Worm (Caenorhabditis elegans) whole organism, midembryonic: ENCODE data around the gene timm-17B.2.

Source experiments
- T22C8.4 ChIP-seq: fragments of 200-800 bp; sonication (Bioruptor generic); IDR thresholded peaks from 2 replicates; pipeline ENCODE4 v1.3.6; 2022; ENCODE audit warnings: missing genetic modification characterization, missing compliant biosample characterization
- cog-1 ChIP-seq: sonication (generic microtip); optimal IDR thresholded peaks from 2 replicates; lab custom pipeline; 2016; ENCODE audit warnings: missing genetic modification characterization, missing compliant biosample characterization
- flt-1 ChIP-seq: fragments of 200-800 bp; sonication (Bioruptor generic); IDR thresholded peaks from 2 replicates; pipeline ENCODE4 v1.3.6; 2022; ENCODE audit warnings: missing genetic modification characterization, missing compliant biosample characterization
- klf-2 ChIP-seq: fragments of 200-800 bp; sonication (Bioruptor generic); conservative IDR thresholded peaks from 2 replicates; pipeline ENCODE4 v1.3.6; 2022; ENCODE audit warnings: missing genetic modification reagents, missing genetic modification characterization, missing compliant biosample characterization
- med-1 ChIP-seq: sonication (generic microtip); optimal IDR thresholded peaks from 2 replicates; lab custom pipeline; 2017; ENCODE audit warnings: missing genetic modification characterization, mild to moderate bottlenecking, missing compliant biosample characterization, antibody characterized with exemption, missing genetic modification reagents; ENCODE audit not compliant: insufficient read depth
- ref-1 ChIP-seq: fragments of 200-800 bp; sonication (Bioruptor generic); conservative IDR thresholded peaks from 2 replicates; pipeline ENCODE4 v1.3.6; 2022; ENCODE audit warnings: missing genetic modification reagents, missing genetic modification characterization, missing compliant biosample characterization
- tab-1 ChIP-seq: fragments of 200-800 bp; sonication (Bioruptor generic); IDR thresholded peaks from 2 replicates; pipeline ENCODE4 v1.3.6; 2022; ENCODE audit warnings: missing genetic modification characterization, missing compliant biosample characterization
- ztf-23 ChIP-seq: fragments of 200-800 bp; sonication (Bioruptor generic); IDR thresholded peaks from 2 replicates; pipeline ENCODE4 v1.3.6; 2022; ENCODE audit warnings: missing genetic modification reagents, missing genetic modification characterization, missing compliant biosample characterization
- ztf-29 ChIP-seq: fragments of 200-800 bp; sonication (Bioruptor generic); IDR thresholded peaks from 2 replicates; pipeline ENCODE4 v1.3.6; 2022; ENCODE audit warnings: missing genetic modification reagents, missing genetic modification characterization, missing compliant biosample characterization

timm-17B.2 gene

DNA sequence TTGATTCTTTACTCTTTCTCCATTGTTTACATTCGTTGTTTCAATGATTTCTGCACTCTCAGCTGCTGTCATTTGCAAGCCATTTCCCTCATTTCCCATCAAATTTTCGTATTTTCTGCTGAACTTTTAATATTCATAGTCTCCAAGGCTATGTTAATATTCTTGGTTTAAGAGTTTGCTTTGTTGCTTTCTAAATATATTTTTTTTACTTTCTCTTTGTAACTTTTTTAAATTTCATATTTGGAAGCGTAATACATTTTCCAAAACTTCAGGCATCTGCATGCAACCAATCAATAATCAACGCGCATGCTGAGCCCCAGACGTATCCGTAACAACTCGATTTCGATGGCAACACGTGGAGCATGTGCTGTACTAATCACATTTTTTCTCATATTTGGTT lies 35.6 kb upstream of the timm-17B.2 start, which contains the start of gene sqv-1:
Gene sqv-1, plus strand, starts transcription at position 301 of the 400 bp plus-strand sequence.
- TF ChIP-seq ztf-29 (GFP tag; lab: Robert Waterston, UW) (no peak), T22C8.4 (GFP tag; lab: Robert Waterston, UW) (no peak), klf-2 (GFP tag; lab: Robert Waterston, UW) (no peak), med-1 (GFP tag; lab: Kevin White, UChicago) (no peak), flt-1 (GFP tag; lab: Robert Waterston, UW) (no peak), cog-1 (tag; lab: Kevin White, UChicago) (no peak), tab-1 (GFP tag; lab: Robert Waterston, UW) (no peak), ref-1 (GFP tag; lab: Robert Waterston, UW) (no peak)

DNA sequence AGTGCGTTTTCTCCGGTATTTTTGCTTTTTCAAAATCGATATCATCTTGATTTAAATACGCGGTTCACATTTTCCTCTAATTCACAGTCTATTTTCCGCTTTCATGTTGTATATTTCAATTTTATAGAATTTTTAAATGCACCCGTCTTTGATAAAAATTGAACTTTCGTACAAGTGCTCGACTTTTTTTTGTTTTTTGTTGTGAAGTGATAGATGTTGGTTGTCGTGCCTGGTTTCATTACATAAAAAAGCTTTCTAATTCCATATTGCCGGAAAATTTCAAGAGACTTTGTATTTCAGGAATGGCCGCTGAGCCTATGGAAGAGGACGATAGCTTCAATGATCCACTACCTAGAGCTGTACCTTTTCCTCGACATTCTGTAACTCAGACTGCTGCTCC lies 33.3 kb upstream of the timm-17B.2 start, which contains the start of gene D2096.12:
Gene D2096.12, plus strand, starts transcription at position 301 of the 400 bp plus-strand sequence.
- TF ChIP-seq ztf-29 (GFP tag; lab: Robert Waterston, UW), result no peak
- no peak for TF ChIP-seq cog-1 (tag; lab: Kevin White, UChicago)
- no peak for TF ChIP-seq T22C8.4 (GFP tag; lab: Robert Waterston, UW)

DNA sequence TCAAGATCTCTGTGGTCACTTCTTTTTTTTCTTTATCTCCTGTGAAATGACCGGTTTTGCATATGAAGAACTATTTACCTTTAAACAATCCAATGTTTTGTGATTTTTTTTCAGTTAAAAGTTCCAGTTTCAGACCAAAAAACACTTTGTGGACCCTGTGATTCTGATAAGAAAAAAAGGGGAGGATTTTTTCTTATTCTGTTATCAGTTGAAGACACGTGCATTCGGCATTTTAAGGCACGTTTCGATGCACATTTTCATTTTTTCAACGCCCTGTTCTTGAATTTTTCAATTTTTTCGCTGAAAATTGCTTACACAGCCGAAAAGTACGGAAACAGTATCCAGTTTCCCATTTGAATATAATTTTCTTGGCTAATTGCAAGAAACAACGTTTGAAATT lies 30.2 kb upstream of the timm-17B.2 start, which contains the start of gene aagr-1:
Gene aagr-1, plus strand, starts transcription at position 227 of the 400 bp plus-strand sequence.
- TF ChIP-seq med-1 (GFP tag; lab: Kevin White, UChicago) (no peak), T22C8.4 (GFP tag; lab: Robert Waterston, UW) (no peak), flt-1 (GFP tag; lab: Robert Waterston, UW) (no peak), cog-1 (tag; lab: Kevin White, UChicago) (no peak), ztf-29 (GFP tag; lab: Robert Waterston, UW) (no peak), ztf-23 (no peak), tab-1 (GFP tag; lab: Robert Waterston, UW) (no peak), klf-2 (GFP tag; lab: Robert Waterston, UW) (no peak), ref-1 (GFP tag; lab: Robert Waterston, UW) (no peak)

DNA sequence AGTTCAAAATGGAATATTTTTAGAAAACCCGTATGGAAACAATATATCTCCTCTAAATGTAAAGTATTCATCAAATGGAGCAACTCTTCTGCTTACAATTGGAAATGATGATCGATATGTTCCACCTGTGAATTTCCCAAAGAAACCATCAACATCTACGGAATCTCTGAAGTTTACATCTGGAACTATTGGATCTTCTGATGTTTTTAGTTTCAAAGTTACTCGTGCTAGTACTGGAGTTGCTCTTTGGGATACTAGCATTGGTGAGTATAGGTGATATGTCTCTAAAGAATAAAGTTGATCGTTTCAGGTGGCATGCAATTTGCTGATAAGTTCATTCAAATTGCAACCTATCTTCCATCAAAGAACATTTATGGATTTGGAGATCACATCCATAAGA lies 28.6 kb upstream of the timm-17B.2 start:
- TF ChIP-seq ref-1 (GFP tag; lab: Robert Waterston, UW) (no peak), T22C8.4 (GFP tag; lab: Robert Waterston, UW) (no peak), cog-1 (tag; lab: Kevin White, UChicago) (no peak), tab-1 (GFP tag; lab: Robert Waterston, UW) (no peak), ztf-29 (GFP tag; lab: Robert Waterston, UW) (no peak), flt-1 (GFP tag; lab: Robert Waterston, UW) (no peak), klf-2 (GFP tag; lab: Robert Waterston, UW) (no peak), ztf-23 (no peak), med-1 (GFP tag; lab: Kevin White, UChicago) (no peak)

DNA sequence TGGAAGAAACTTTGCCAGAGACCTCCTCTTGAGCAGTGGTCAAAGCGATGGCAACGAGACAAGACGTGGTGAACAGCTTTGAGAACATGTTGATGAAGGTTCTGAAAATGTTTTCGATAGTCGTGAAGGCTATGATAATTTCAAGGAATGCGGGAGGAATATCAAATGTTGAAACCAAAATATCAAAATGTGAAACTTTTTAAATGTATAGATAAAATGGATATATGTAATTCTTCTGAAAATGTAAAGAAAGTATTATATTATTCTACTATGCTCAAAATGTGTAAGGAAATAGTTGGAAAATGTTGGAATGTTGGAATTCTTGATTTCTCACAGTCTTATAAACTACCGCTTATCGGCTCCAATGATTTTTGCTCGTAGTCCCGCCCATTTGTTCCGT lies 27.3 kb upstream of the timm-17B.2 start, which contains the start of gene D2096.6:
Gene D2096.6, minus strand, starts transcription at position 101 of the 400 bp plus-strand sequence.
- TF ChIP-seq klf-2 (GFP tag; lab: Robert Waterston, UW) (no peak), med-1 (GFP tag; lab: Kevin White, UChicago) (no peak), tab-1 (GFP tag; lab: Robert Waterston, UW) (no peak), ref-1 (GFP tag; lab: Robert Waterston, UW) (no peak), T22C8.4 (GFP tag; lab: Robert Waterston, UW) (no peak), ztf-29 (GFP tag; lab: Robert Waterston, UW) (no peak), flt-1 (GFP tag; lab: Robert Waterston, UW) (no peak)

DNA sequence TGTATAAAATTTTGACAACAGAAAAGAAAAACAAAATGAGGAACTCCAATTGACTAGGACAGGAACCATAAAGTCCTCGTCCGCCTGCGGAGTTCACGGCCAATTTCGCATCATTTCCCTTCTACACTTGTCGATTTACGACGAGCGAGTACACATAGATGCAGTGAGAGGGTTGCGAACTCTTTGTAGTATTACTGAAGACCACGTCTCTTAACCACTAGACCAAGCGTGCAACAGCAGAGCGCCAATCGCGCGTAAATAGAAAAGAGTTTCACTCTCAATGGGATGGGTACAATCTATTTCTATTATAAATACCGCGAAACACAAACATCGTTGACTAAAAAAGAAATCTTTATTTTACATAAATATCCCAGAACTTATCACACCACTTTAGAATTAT lies 21.1 kb upstream of the timm-17B.2 start:
- TF ChIP-seq flt-1 (GFP tag; lab: Robert Waterston, UW), result peak; percentile 96
- peak; percentile 93 for TF ChIP-seq ztf-23
- peak; percentile 81; the same call in 1 of the 2 replicates for TF ChIP-seq ztf-29 (GFP tag; lab: Robert Waterston, UW)
- peak; percentile 89 for TF ChIP-seq cog-1 (tag; lab: Kevin White, UChicago)
- TF ChIP-seq klf-2 (GFP tag; lab: Robert Waterston, UW), result 0 out of 2 replicates have a peak, but pooled peaks have one; percentile 53
- TF ChIP-seq T22C8.4 (GFP tag; lab: Robert Waterston, UW), result peak; percentile 83
- TF ChIP-seq ref-1 (GFP tag; lab: Robert Waterston, UW), result peak; percentile 78
- peak; percentile 57 for TF ChIP-seq med-1 (GFP tag; lab: Kevin White, UChicago)
- peak; percentile 95 for TF ChIP-seq tab-1 (GFP tag; lab: Robert Waterston, UW)

DNA sequence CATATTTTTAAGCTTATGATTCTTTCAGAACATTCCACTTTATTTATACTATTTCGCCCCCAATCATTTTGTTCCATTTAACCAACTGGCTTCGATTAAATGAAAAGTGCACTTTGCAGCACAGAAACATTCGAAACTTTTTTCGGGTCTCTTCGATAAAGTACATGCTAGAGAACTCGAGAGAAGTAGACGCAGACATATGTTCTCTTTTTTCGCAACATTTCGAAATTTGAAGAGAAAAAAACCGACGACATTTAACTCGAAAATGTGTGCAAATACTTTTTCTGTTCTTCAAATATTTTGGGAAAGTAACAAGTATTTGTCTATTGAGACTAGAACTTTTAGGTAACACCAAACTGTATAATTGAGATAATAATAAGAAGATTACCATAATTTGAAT lies 19.5 kb upstream of the timm-17B.2 start:
- no peak for TF ChIP-seq cog-1 (tag; lab: Kevin White, UChicago)
- no peak for TF ChIP-seq ztf-23
- TF ChIP-seq klf-2 (GFP tag; lab: Robert Waterston, UW), result no peak
- TF ChIP-seq flt-1 (GFP tag; lab: Robert Waterston, UW), result no peak
- no peak for TF ChIP-seq tab-1 (GFP tag; lab: Robert Waterston, UW)
- TF ChIP-seq ztf-29 (GFP tag; lab: Robert Waterston, UW), result no peak
- TF ChIP-seq med-1 (GFP tag; lab: Kevin White, UChicago), result no peak
- TF ChIP-seq ref-1 (GFP tag; lab: Robert Waterston, UW), result no peak
- no peak for TF ChIP-seq T22C8.4 (GFP tag; lab: Robert Waterston, UW)

DNA sequence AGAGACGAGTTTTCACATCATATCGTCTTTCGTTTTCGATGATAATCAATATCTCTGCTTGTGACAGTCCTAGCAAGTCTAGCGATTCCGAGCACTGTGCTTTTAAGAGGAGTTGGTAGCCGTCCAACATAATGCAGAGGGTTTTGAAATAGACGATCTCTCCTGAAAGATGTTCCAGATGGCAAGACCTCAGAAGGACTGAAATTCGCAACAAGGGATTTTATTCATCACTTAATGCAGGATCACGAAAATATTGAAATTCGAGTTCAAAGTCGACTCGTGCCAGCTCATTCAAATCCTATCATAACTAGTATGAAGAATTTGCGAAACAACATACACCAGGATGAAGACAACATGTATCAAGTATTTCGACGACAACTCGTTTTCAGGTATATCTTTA lies 18.9 kb upstream of the timm-17B.2 start, which contains the start of gene D2096.7:
Gene D2096.7, minus strand, starts transcription at position 130 of the 400 bp plus-strand sequence.
- no peak for TF ChIP-seq T22C8.4 (GFP tag; lab: Robert Waterston, UW)
- TF ChIP-seq tab-1 (GFP tag; lab: Robert Waterston, UW), result no peak
- TF ChIP-seq ztf-29 (GFP tag; lab: Robert Waterston, UW), result no peak
- TF ChIP-seq med-1 (GFP tag; lab: Kevin White, UChicago), result no peak
- TF ChIP-seq klf-2 (GFP tag; lab: Robert Waterston, UW), result no peak
- TF ChIP-seq ref-1 (GFP tag; lab: Robert Waterston, UW), result no peak
- no peak for TF ChIP-seq ztf-23

DNA sequence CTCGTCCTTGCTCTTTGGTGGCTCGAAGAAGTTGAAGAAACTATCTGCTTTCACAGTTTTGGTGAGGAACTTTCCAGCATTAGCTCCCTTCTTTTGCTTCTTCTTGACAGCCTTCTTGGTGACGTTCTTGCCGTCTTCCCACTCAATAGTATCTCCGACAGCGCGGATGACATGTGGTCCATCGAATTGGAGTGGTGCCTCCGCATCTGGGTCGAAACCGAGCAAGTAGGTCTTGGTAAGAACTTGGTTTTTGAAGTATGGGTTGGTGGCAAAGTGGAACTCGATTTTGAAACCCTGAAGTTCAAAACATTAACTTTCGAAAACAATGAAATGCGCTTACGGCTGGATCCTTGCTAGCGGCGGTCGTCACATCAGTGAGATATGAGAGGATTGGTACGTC lies 18.2 kb upstream of the timm-17B.2 start:
- TF ChIP-seq med-1 (GFP tag; lab: Kevin White, UChicago) (no peak), cog-1 (tag; lab: Kevin White, UChicago) (no peak), klf-2 (GFP tag; lab: Robert Waterston, UW) (no peak), tab-1 (GFP tag; lab: Robert Waterston, UW) (no peak), T22C8.4 (GFP tag; lab: Robert Waterston, UW) (no peak)
